Fruit fly (Drosophila melanogaster) whole organism, wandering third instar larva: ENCODE measurements around the gene CG14892.

Source experiments
- CG32264 ChIP-seq: fragments of 200-800 bp; sonication (Bioruptor generic); optimal IDR thresholded peaks from 2 replicates; lab custom pipeline; 2016; ENCODE audit warnings: missing biosample characterization, missing genetic modification characterization
- CG9705 ChIP-seq: fragments of 200-800 bp; sonication (Bioruptor generic); optimal IDR thresholded peaks from 2 replicates; lab custom pipeline; 2018; ENCODE audit warnings: missing biosample characterization, mild to moderate bottlenecking, missing genetic modification characterization
- CrebA ChIP-seq: fragments of 200-800 bp; sonication (Bioruptor generic); optimal IDR thresholded peaks from 2 replicates; lab custom pipeline; 2016; ENCODE audit warnings: missing biosample characterization, mild to moderate bottlenecking, missing genetic modification characterization, borderline replicate concordance
- Dfd ChIP-seq: fragments of >200 bp; optimal IDR thresholded peaks from 2 replicates; lab custom pipeline; 2017; ENCODE audit warnings: missing biosample characterization, missing genetic modification characterization
- Dif ChIP-seq: fragments of 200-275, 200-300 bp; sonication (Bioruptor generic); optimal IDR thresholded peaks from 2 replicates; lab custom pipeline; 2018; ENCODE audit warnings: missing biosample characterization, missing genetic modification characterization; ENCODE audit not compliant: partially characterized antibody
- GATAd ChIP-seq: sonication (Bioruptor generic); optimal IDR thresholded peaks from 2 replicates; lab custom pipeline; 2016; ENCODE audit warnings: missing biosample characterization, missing genetic modification characterization
- Hnf4 ChIP-seq: fragments of 200-800 bp; sonication (Bioruptor generic); optimal IDR thresholded peaks from 2 replicates; lab custom pipeline; 2016; ENCODE audit warnings: missing biosample characterization, mild to moderate bottlenecking, missing genetic modification characterization
- Hr78 ChIP-seq: fragments of >200 bp; optimal IDR thresholded peaks from 2 replicates; lab custom pipeline; 2017; ENCODE audit warnings: missing biosample characterization, missing genetic modification characterization
- Jra ChIP-seq: sonication (Bioruptor generic); optimal IDR thresholded peaks from 2 replicates; lab custom pipeline; 2016; ENCODE audit warnings: missing biosample characterization, missing genetic modification characterization
- Mio ChIP-seq: sonication (Bioruptor generic); optimal IDR thresholded peaks from 2 replicates; lab custom pipeline; 2016; ENCODE audit warnings: missing biosample characterization, missing genetic modification characterization
- Myc ChIP-seq: fragments of >200 bp; optimal IDR thresholded peaks from 2 replicates; lab custom pipeline; 2017
- N ChIP-seq: fragments of >200 bp; optimal IDR thresholded peaks from 2 replicates; lab custom pipeline; 2018; ENCODE audit warnings: missing biosample characterization, missing external identifiers, missing genetic modification characterization
- Rel ChIP-seq, 2 experiments: fragments of 200-800 bp; sonication (Bioruptor generic) in 1 of 2; optimal IDR thresholded peaks; 2 replicates in 1 of 2; 3 replicates in 1 of 2; lab custom pipeline; 2016 to 2019; ENCODE audit warnings: mild to moderate bottlenecking in 2 of 2, missing biosample characterization in 2 of 2, missing genetic modification characterization in 2 of 2, moderate library complexity in 1 of 2
- Sp1 ChIP-seq: fragments of 200-800 bp; sonication (Bioruptor generic); optimal IDR thresholded peaks from 3 replicates; lab custom pipeline; 2019; ENCODE audit warnings: missing biosample characterization, mild to moderate bottlenecking, missing genetic modification characterization, moderate library complexity
- Vsx2 ChIP-seq: fragments of 200-300, 225-300 bp; sonication (Bioruptor generic); optimal IDR thresholded peaks from 2 replicates; lab custom pipeline; 2018; ENCODE audit warnings: missing biosample characterization, missing genetic modification characterization; ENCODE audit not compliant: partially characterized antibody
- br ChIP-seq: fragments of 200-800 bp; sonication (Bioruptor generic); optimal IDR thresholded peaks from 2 replicates; lab custom pipeline; 2016; ENCODE audit warnings: missing biosample characterization, missing genetic modification characterization
- brk ChIP-seq: fragments of 200-800 bp; sonication (Bioruptor generic); optimal IDR thresholded peaks from 2 replicates; lab custom pipeline; 2016; ENCODE audit warnings: missing biosample characterization, mild to moderate bottlenecking, missing genetic modification characterization
- dl ChIP-seq, 2 experiments: fragments of 175-275, 200-275 bp in 1 of 2; fragments of 200-275 bp in 1 of 2; sonication (Bioruptor generic); optimal IDR thresholded peaks; lab custom pipeline; 2018; ENCODE audit warnings: mild to moderate bottlenecking in 2 of 2, missing biosample characterization in 2 of 2, missing genetic modification characterization in 2 of 2, moderate library complexity in 2 of 2; ENCODE audit not compliant: partially characterized antibody in 2 of 2, insufficient read depth in 1 of 2
- dmrt93B ChIP-seq: fragments of 200-800 bp; sonication (Bioruptor generic); optimal IDR thresholded peaks from 2 replicates; lab custom pipeline; 2018; ENCODE audit warnings: missing biosample characterization, mild to moderate bottlenecking, missing genetic modification characterization
- dsf ChIP-seq: sonication (Bioruptor generic); optimal IDR thresholded peaks from 2 replicates; lab custom pipeline; 2016; ENCODE audit warnings: missing biosample characterization, missing genetic modification characterization, borderline replicate concordance
- ey ChIP-seq: fragments of 200-800 bp; sonication (Bioruptor generic); optimal IDR thresholded peaks from 2 replicates; lab custom pipeline; 2016; ENCODE audit warnings: missing biosample characterization, missing genetic modification characterization
- foxo ChIP-seq, 2 experiments: fragments of 200-800 bp; sonication (Bioruptor generic); optimal IDR thresholded peaks; 2 replicates in 1 of 2; 3 replicates in 1 of 2; lab custom pipeline; 2016 to 2017; ENCODE audit warnings: missing biosample characterization in 2 of 2, missing genetic modification characterization in 2 of 2
- fru ChIP-seq: fragments of 200-800 bp; sonication (Bioruptor generic); optimal IDR thresholded peaks from 3 replicates; lab custom pipeline; 2016; ENCODE audit warnings: missing biosample characterization, mild to moderate bottlenecking, missing genetic modification characterization
- h ChIP-seq: fragments of 200-800 bp; sonication (Bioruptor generic); optimal IDR thresholded peaks from 3 replicates; lab custom pipeline; 2016; ENCODE audit warnings: missing biosample characterization, mild to moderate bottlenecking, missing genetic modification characterization
- jim ChIP-seq: fragments of 175-275, 200-325 bp; sonication (Bioruptor generic); optimal IDR thresholded peaks from 2 replicates; lab custom pipeline; 2016; ENCODE audit warnings: missing biosample characterization, mild to moderate bottlenecking, missing genetic modification characterization
- lola ChIP-seq: fragments of >200 bp; optimal IDR thresholded peaks from 2 replicates; lab custom pipeline; 2017; ENCODE audit warnings: missing biosample characterization, missing genetic modification characterization
- pan ChIP-seq: fragments of >200 bp; optimal IDR thresholded peaks from 2 replicates; lab custom pipeline; 2017
- psq ChIP-seq: fragments of 200-800 bp; sonication (Bioruptor generic); optimal IDR thresholded peaks from 3 replicates; lab custom pipeline; 2017; ENCODE audit warnings: missing biosample characterization, mild to moderate bottlenecking, missing genetic modification characterization, moderate library complexity
- rgr ChIP-seq: fragments of 200-800 bp; sonication (Bioruptor generic); optimal IDR thresholded peaks from 3 replicates; lab custom pipeline; 2016; ENCODE audit warnings: missing biosample characterization, mild to moderate bottlenecking, missing genetic modification characterization
- sage ChIP-seq: fragments of 200-800 bp; sonication (Bioruptor generic); optimal IDR thresholded peaks from 2 replicates; lab custom pipeline; 2016; ENCODE audit warnings: missing biosample characterization, mild to moderate bottlenecking, missing genetic modification characterization
- sv ChIP-seq: fragments of 200-800 bp; sonication (Bioruptor generic); optimal IDR thresholded peaks from 3 replicates; lab custom pipeline; 2016; ENCODE audit warnings: missing biosample characterization, missing genetic modification characterization
- tai ChIP-seq: sonication (Bioruptor generic); optimal IDR thresholded peaks from 2 replicates; lab custom pipeline; 2016; ENCODE audit warnings: missing biosample characterization, missing genetic modification characterization
- usp ChIP-seq: fragments of >200 bp; optimal IDR thresholded peaks from 2 replicates; lab custom pipeline; 2017; ENCODE audit warnings: missing biosample characterization, missing genetic modification characterization
- woc ChIP-seq: sonication (Bioruptor generic); optimal IDR thresholded peaks from 2 replicates; lab custom pipeline; 2016; ENCODE audit warnings: missing biosample characterization, mild to moderate bottlenecking, missing genetic modification characterization

The CG14892 gene

dm6 chr3R:16625844-16626430, 31.7 kb downstream of the CG14892 start:
- TF ChIP-seq brk (GFP tag; lab: Kevin White, UChicago) (no peak), psq (GFP tag; lab: Kevin White, UChicago) (peak; percentile 67), Jra (GFP tag; lab: Kevin White, UChicago) (peak; percentile 76)

- no peak for TF ChIP-seq dl (GFP tag; optimal IDR thresholded peaks at IDR 0.05; lab: Kevin White, UChicago; ENCODE audit: insufficient read depth in 1 of 2, partially characterized antibody in 2 of 2)
- no peak for TF ChIP-seq Mio (GFP tag; lab: Kevin White, UChicago)
- no peak for TF ChIP-seq rgr (GFP tag; lab: Kevin White, UChicago)
- no peak for TF ChIP-seq Hnf4 (GFP tag; lab: Kevin White, UChicago)
- no peak for TF ChIP-seq pan (lab: Kevin White, UChicago)
- TF ChIP-seq GATAd (GFP tag; lab: Kevin White, UChicago), result no peak
- no peak for TF ChIP-seq usp
- TF ChIP-seq Hr78 (GFP tag; lab: Kevin White, UChicago), result no peak
- TF ChIP-seq jim (GFP tag; lab: Kevin White, UChicago), result no peak
- TF ChIP-seq tai, result no peak
- no peak for TF ChIP-seq Dif (GFP tag; lab: Kevin White, UChicago)
- TF ChIP-seq Sp1 (GFP tag; lab: Kevin White, UChicago), result no peak
- TF ChIP-seq Jra (GFP tag; lab: Kevin White, UChicago), result no peak
- no peak for TF ChIP-seq CG9705 (GFP tag; lab: Kevin White, UChicago)
- no peak for TF ChIP-seq N (GFP tag; lab: Kevin White, UChicago)
- TF ChIP-seq dmrt93B (GFP tag; lab: Kevin White, UChicago), result no peak
- no peak for TF ChIP-seq dsf (GFP tag; lab: Kevin White, UChicago)
- no peak for TF ChIP-seq Dfd
- TF ChIP-seq, all 38 proteins: peak for 0
Observed at dm6 chr3R:16626899-16627432, 32.8 kb downstream of the CG14892 start.

dm6 chr3R:16630564-16630963, 36.4 kb downstream of the CG14892 start:
- TF ChIP-seq br (GFP tag; lab: Kevin White, UChicago) (no peak), sage (GFP tag; lab: Kevin White, UChicago) (no peak), CG32264 (GFP tag; lab: Kevin White, UChicago) (no peak), fru (no peak), brk (GFP tag; lab: Kevin White, UChicago) (no peak), GATAd (GFP tag; lab: Kevin White, UChicago) (no peak), psq (GFP tag; lab: Kevin White, UChicago) (peak; percentile 5), sv (GFP tag; lab: Kevin White, UChicago) (no peak), CG9705 (GFP tag; lab: Kevin White, UChicago) (no peak), foxo (GFP tag; optimal IDR thresholded peaks at IDR 0.05; lab: Kevin White, UChicago) (peak in 1 of 2 experiments; percentile 10), Myc (lab: Kevin White, UChicago) (no peak), lola (no peak), woc (GFP tag; lab: Kevin White, UChicago) (no peak)
- TF ChIP-seq, all 38 proteins: peak for 2

- TF ChIP-seq usp (no peak), Vsx2 (GFP tag; lab: Kevin White, UChicago) (no peak), Sp1 (GFP tag; lab: Kevin White, UChicago) (no peak), CG32264 (GFP tag; lab: Kevin White, UChicago) (no peak), sv (GFP tag; lab: Kevin White, UChicago) (no peak), Dif (GFP tag; lab: Kevin White, UChicago) (no peak), ey (GFP tag; lab: Kevin White, UChicago) (no peak), Jra (GFP tag; lab: Kevin White, UChicago) (no peak), foxo (GFP tag; optimal IDR thresholded peaks at IDR 0.05; lab: Kevin White, UChicago) (no peak)
Observed at dm6 chr3R:16632698-16633097, 38.5 kb downstream of the CG14892 start.

dm6 chr3R:16640005-16640408, 45.8 kb downstream of the CG14892 start, which contains the start of gene nonA-l:
nonA-l (plus strand) TSS chr3R:16640205.
- TF ChIP-seq foxo (GFP tag; optimal IDR thresholded peaks at IDR 0.05; lab: Kevin White, UChicago) (no peak), Sp1 (GFP tag; lab: Kevin White, UChicago) (no peak), brk (GFP tag; lab: Kevin White, UChicago) (no peak), CrebA (GFP tag; lab: Kevin White, UChicago) (no peak), Rel (GFP tag; optimal IDR thresholded peaks at IDR 0.05; lab: Kevin White, UChicago) (no peak), Rel (tag; optimal IDR thresholded peaks at IDR 0.05; lab: Kevin White, UChicago) (no peak), h (no peak), ey (GFP tag; lab: Kevin White, UChicago) (no peak), Dif (GFP tag; lab: Kevin White, UChicago) (no peak), Vsx2 (GFP tag; lab: Kevin White, UChicago) (no peak)
